Worm (Caenorhabditis elegans) whole organism, mixed stage, embryonic: Measurements from ENCODE around the gene K07C5.2.

Experiments used
- M03D4.4 ChIP-seq: sonication (generic microtip); optimal IDR thresholded peaks from 2 replicates; lab custom pipeline; 2017; ENCODE audit warnings: mild to moderate bottlenecking, missing genetic modification characterization, missing compliant biosample characterization
- bed-3 ChIP-seq: fragments of 200-800 bp; sonication (Bioruptor generic); optimal IDR thresholded peaks from 3 replicates; lab custom pipeline; 2018; ENCODE audit warnings: mild to moderate bottlenecking, missing genetic modification characterization, moderate library complexity, missing compliant biosample characterization
- blmp-1 ChIP-seq: fragments of 150-350 bp; optimal IDR thresholded peaks from 2 replicates; lab custom pipeline; 2014; ENCODE audit warnings: missing biosample characterization, missing genetic modification characterization
- ceh-83 ChIP-seq: fragments of 200-800 bp; sonication (Bioruptor generic); optimal IDR thresholded peaks from 2 replicates; lab custom pipeline; 2018; ENCODE audit warnings: mild to moderate bottlenecking, missing genetic modification characterization, missing compliant biosample characterization
- ces-1 ChIP-seq: fragments of 150-350 bp; optimal IDR thresholded peaks from 2 replicates; lab custom pipeline; 2014; ENCODE audit warnings: missing biosample characterization, missing genetic modification reagents, missing genetic modification characterization
- cnd-1 ChIP-seq: fragments of 200-800 bp; sonication (Bioruptor generic); optimal IDR thresholded peaks from 2 replicates; lab custom pipeline; 2018; ENCODE audit warnings: mild to moderate bottlenecking, missing genetic modification characterization, missing compliant biosample characterization
- drap-1 ChIP-seq: fragments of 200-800 bp; sonication (Bioruptor generic); optimal IDR thresholded peaks from 3 replicates; lab custom pipeline; 2018; ENCODE audit warnings: mild to moderate bottlenecking, missing genetic modification characterization, missing compliant biosample characterization
- elt-1 ChIP-seq: sonication (generic microtip); optimal IDR thresholded peaks from 2 replicates; lab custom pipeline; 2017; ENCODE audit warnings: missing genetic modification characterization, mild to moderate bottlenecking, missing compliant biosample characterization, antibody characterized with exemption, moderate library complexity, borderline replicate concordance; ENCODE audit not compliant: insufficient read depth
- elt-3 ChIP-seq: fragments of 150-350 bp; optimal IDR thresholded peaks from 2 replicates; lab custom pipeline; 2014; ENCODE audit warnings: missing biosample characterization, missing genetic modification characterization
- ham-2 ChIP-seq: fragments of 200-800 bp; sonication (Bioruptor generic); optimal IDR thresholded peaks from 2 replicates; lab custom pipeline; 2018; ENCODE audit warnings: mild to moderate bottlenecking, missing genetic modification characterization, missing compliant biosample characterization
- hlh-1 ChIP-seq: fragments of 150-350 bp; optimal IDR thresholded peaks from 2 replicates; lab custom pipeline; 2014; ENCODE audit warnings: missing biosample characterization, missing genetic modification reagents, missing genetic modification characterization
- lin-13 ChIP-seq: fragments of 150-350 bp; optimal IDR thresholded peaks from 2 replicates; lab custom pipeline; 2014; ENCODE audit warnings: missing biosample characterization, missing genetic modification characterization
- lsy-2 ChIP-seq: fragments of 150-350 bp; optimal IDR thresholded peaks from 2 replicates; lab custom pipeline; 2014; ENCODE audit warnings: missing biosample characterization, missing genetic modification characterization
- mab-5 ChIP-seq: fragments of 150-350 bp; optimal IDR thresholded peaks from 2 replicates; lab custom pipeline; 2014; ENCODE audit warnings: missing biosample characterization, missing genetic modification characterization
- mep-1 ChIP-seq: fragments of 150-350 bp; optimal IDR thresholded peaks from 2 replicates; lab custom pipeline; 2017; ENCODE audit warnings: missing biosample characterization, missing genetic modification reagents, missing genetic modification characterization, inconsistent platforms
- nhr-12 ChIP-seq: fragments of 150-350 bp; optimal IDR thresholded peaks from 2 replicates; lab custom pipeline; 2014; ENCODE audit warnings: missing biosample characterization, missing genetic modification characterization
- nhr-2 ChIP-seq: fragments of 150-350 bp; optimal IDR thresholded peaks from 2 replicates; lab custom pipeline; 2014; ENCODE audit warnings: missing biosample characterization, missing genetic modification characterization
- nhr-237 ChIP-seq: fragments of 150-350 bp; optimal IDR thresholded peaks from 2 replicates; lab custom pipeline; 2014; ENCODE audit warnings: missing biosample characterization, missing genetic modification characterization
- nhr-28 ChIP-seq: fragments of 150-350 bp; optimal IDR thresholded peaks from 2 replicates; lab custom pipeline; 2014; ENCODE audit warnings: missing biosample characterization, missing genetic modification characterization
- nhr-76 ChIP-seq: sonication (generic microtip); optimal IDR thresholded peaks from 2 replicates; lab custom pipeline; 2017; ENCODE audit warnings: missing biosample characterization, missing genetic modification characterization
- pha-4 ChIP-seq: fragments of 150-350 bp; optimal IDR thresholded peaks from 2 replicates; lab custom pipeline; 2018; ENCODE audit warnings: missing biosample characterization, missing genetic modification reagents, missing genetic modification characterization
- sem-2 ChIP-seq: fragments of 200-800 bp; sonication (Bioruptor generic); optimal IDR thresholded peaks from 2 replicates; lab custom pipeline; 2018; ENCODE audit warnings: mild to moderate bottlenecking, missing genetic modification characterization, missing compliant biosample characterization
- snpc-4 ChIP-seq: fragments of 150-350 bp; optimal IDR thresholded peaks from 2 replicates; lab custom pipeline; 2014; ENCODE audit warnings: missing biosample characterization, missing genetic modification characterization
- sptf-1 ChIP-seq: sonication (generic microtip); optimal IDR thresholded peaks from 2 replicates; lab custom pipeline; 2017; ENCODE audit warnings: mild to moderate bottlenecking, missing genetic modification characterization, moderate library complexity, missing compliant biosample characterization
- unc-39 ChIP-seq: fragments of 150-350 bp; optimal IDR thresholded peaks from 2 replicates; lab custom pipeline; 2014; ENCODE audit warnings: missing biosample characterization, missing genetic modification characterization
- unc-62 ChIP-seq: fragments of 150-350 bp; optimal IDR thresholded peaks from 2 replicates; lab custom pipeline; 2014; ENCODE audit warnings: missing biosample characterization, missing genetic modification reagents, missing genetic modification characterization

K07C5.2 gene

DNA sequence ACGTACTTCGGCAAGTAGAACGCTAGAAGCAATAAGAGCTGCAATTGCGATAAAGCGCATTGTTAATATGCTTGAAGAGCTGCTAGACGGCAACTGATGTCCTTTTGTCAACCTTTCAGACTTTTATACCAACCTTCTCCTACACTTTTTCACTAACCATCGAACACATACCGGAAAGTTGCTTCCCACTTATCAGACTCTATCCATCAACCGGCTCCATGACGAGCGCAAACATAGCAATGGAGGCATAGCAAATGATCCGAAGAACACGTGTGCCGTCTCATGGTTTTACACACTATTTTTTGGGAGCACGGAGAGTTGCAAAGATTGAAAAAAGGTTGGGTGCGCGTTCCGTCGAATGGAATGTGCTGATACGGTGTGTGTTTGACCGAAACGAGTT is 42.4 kb downstream of the K07C5.2 start, which contains the start of gene abu-1:
Gene abu-1, minus strand, starts transcription at position 101 of the 400 bp plus-strand sequence.
- TF ChIP-seq elt-1 (tag; lab: Kevin White, UChicago) = no peak
- TF ChIP-seq elt-3 (tag; lab: Kevin White, UChicago) = no peak
- TF ChIP-seq hlh-1 (tag; lab: Kevin White, UChicago) = no peak
- TF ChIP-seq sem-2 = no peak
- no peak for TF ChIP-seq lsy-2 (tag; lab: Kevin White, UChicago)
- no peak for TF ChIP-seq nhr-2
- TF ChIP-seq unc-62 (GFP tag; lab: Kevin White, UChicago) = no peak
- no peak for TF ChIP-seq sptf-1 (tag; lab: Kevin White, UChicago)
- no peak for TF ChIP-seq pha-4 (tag; lab: Kevin White, UChicago)
- TF ChIP-seq mab-5 (tag; lab: Kevin White, UChicago) = no peak
- no peak for TF ChIP-seq ham-2
- no peak for TF ChIP-seq bed-3 (GFP tag; lab: Kevin White, UChicago)
- TF ChIP-seq nhr-237 = no peak
- no peak for TF ChIP-seq nhr-12 (tag; lab: Kevin White, UChicago)
- no peak for TF ChIP-seq ceh-83 (GFP tag; lab: Kevin White, UChicago)
- no peak for TF ChIP-seq mep-1 (tag; lab: Kevin White, UChicago)
- no peak for TF ChIP-seq cnd-1
- TF ChIP-seq snpc-4 (tag; lab: Kevin White, UChicago) = no peak
- no peak for TF ChIP-seq ces-1 (GFP tag; lab: Kevin White, UChicago)
- no peak for TF ChIP-seq blmp-1

DNA sequence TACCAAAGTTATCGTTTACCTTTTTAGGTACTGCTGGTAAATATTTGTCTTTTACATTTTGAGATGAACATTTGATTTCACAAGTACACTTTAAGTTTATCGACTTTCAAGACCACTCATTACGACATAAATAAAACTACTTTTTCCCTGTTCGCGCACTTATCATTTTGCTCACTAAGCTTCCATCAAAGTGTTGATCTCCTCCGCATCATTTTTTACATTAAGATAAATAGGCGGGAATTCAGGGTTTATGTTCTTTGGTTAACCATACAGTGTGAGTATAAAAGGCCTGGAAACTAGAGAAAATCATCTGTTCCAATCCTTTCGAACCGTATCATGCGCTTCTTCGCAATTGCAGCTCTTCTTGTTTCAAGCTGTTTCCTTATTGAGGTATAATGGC is 42.8 kb downstream of the K07C5.2 start, which contains the start of gene pqn-2:
Gene pqn-2, plus strand, starts transcription at position 301 of the 400 bp plus-strand sequence.
- TF ChIP-seq mep-1 (tag; lab: Kevin White, UChicago) (no peak), nhr-28 (tag; lab: Kevin White, UChicago) (no peak), hlh-1 (tag; lab: Kevin White, UChicago) (no peak), ceh-83 (GFP tag; lab: Kevin White, UChicago) (no peak), blmp-1 (no peak), elt-1 (tag; lab: Kevin White, UChicago) (no peak), ham-2 (no peak), nhr-237 (no peak), sptf-1 (tag; lab: Kevin White, UChicago) (no peak), ces-1 (GFP tag; lab: Kevin White, UChicago) (no peak), lin-13 (tag; lab: Kevin White, UChicago) (no peak)

DNA sequence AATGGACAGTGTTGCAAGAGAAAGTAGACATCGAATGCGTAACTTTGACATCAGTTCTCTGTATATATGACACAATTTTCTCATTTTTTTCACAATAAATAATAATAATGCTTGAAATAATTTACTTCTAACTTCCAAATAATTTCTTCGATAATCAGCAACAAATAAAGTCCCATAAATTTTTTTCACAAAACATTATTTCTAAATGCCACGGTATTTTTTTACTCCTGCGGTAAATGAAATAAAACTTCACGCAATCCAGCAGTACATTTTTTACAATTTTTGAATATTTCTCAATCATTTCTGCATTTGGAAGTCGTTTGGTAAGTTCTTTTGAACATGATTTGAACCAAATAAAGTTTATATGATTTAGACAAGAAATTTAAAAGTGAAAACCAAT is 44.6 kb downstream of the K07C5.2 start, which contains the start of gene spe-10:
Gene spe-10, plus strand, starts transcription at position 301 of the 400 bp plus-strand sequence.
- no peak for TF ChIP-seq nhr-2
- no peak for TF ChIP-seq elt-1 (tag; lab: Kevin White, UChicago)
- no peak for TF ChIP-seq drap-1 (GFP tag; lab: Kevin White, UChicago)
- TF ChIP-seq unc-62 (GFP tag; lab: Kevin White, UChicago) = no peak

DNA sequence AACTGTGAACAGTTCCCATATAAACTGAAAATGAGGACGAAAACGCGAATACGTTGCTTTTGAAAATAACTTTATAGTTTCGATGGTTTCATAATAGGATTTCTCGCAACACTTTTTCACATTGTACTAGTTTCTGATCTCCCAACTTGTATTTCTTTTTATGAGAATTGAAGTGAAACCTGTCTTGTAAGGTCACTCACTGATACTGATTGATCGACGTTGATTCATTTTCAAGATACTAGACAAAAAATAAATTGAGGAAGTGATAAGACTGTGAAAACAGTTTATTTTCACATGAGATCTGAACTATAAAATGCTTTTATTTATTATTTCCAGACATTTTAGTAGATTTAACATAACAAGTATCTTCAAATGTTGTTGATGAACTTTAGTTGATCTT is 48.1 kb downstream of the K07C5.2 start:
- TF ChIP-seq elt-1 (tag; lab: Kevin White, UChicago) = no peak
- TF ChIP-seq M03D4.4 (tag; lab: Kevin White, UChicago) = no peak
- TF ChIP-seq unc-39 (tag; lab: Kevin White, UChicago) = no peak
- TF ChIP-seq, all 35 proteins: peak for 0

DNA sequence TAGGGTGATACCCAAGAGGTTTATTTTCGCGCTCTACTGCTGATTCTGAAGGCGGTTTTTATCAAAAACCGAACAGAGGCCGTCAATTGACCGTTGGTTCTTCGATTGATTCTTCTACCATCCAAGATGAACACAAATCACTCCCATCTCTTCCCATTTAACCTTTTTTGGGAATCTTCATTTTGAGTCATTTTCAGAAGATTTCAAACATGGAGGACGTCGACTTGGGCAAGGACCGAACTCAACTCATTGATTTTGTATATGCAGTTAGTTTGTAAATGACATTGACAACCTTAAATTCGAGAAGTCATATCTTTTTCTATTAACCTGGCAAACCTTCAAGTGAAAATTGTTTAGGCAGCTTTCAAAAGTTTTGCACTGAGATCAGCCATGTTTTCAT is 49.0 kb downstream of the K07C5.2 start, which contains the start of gene AC3.5:
Gene AC3.5, plus strand, starts transcription at position 210 of the 400 bp plus-strand sequence.
- TF ChIP-seq sem-2 = no peak
- no peak for TF ChIP-seq nhr-76 (tag; lab: Kevin White, UChicago)
